Fruit fly (Drosophila melanogaster): ENCODE results near the gene CG34136.

Gene CG34136

DNA sequence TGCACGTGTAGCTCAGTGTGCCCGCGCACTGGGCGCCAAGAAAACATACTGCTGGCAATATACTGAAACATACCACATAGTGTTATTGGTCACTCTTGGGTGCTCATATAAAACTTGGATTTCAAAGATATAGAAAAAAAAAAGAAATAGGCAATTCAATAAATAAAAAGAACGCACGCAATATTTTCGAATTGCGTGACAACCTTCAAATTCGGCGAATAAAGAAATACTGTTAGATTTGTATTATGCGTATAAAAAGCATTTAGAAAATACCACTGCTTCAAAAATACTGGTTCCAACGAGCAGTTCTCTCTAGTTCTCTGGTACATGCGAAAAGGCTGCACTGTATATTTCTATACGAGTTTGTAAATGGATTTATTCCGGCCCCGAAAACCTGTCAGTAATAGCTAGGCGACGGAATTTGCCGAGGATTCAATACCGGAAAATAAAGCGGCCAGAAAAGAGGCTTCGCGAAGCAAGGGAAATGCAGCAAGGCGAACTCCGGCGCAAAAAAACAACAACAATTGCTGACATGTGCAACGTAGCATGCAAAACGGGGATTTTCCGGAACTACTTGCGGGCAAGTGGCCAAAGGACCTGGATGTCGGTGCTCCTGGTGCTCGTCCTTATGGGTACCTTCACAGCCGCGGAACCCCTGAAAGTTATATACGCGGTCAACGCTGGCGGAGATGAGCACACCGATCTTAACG is 5.8 kb downstream of the CG34136 start, which contains the start of gene CG9257:
Gene CG9257, plus strand, starts transcription at position 345 of the 710 bp plus-strand sequence.
- TF ChIP-seq tai (GFP tag; optimal IDR thresholded peaks at IDR 0.05) (peak; percentile 57), usp (GFP tag; optimal IDR thresholded peaks at IDR 0.05) (no peak), Hnf4 (GFP tag; optimal IDR thresholded peaks at IDR 0.05) (peak; percentile 24), Myc (optimal IDR thresholded peaks at IDR 0.05) (peak; percentile 21), Hr78 (GFP tag; optimal IDR thresholded peaks at IDR 0.05) (no peak), N (GFP tag; optimal IDR thresholded peaks at IDR 0.05) (no peak), ey (GFP tag; optimal IDR thresholded peaks at IDR 0.05) (peak; percentile 13), foxo (GFP tag; optimal IDR thresholded peaks at IDR 0.05) (peak in 1 of 2 experiments; percentile 38), sv (GFP tag; optimal IDR thresholded peaks at IDR 0.05) (no peak), jim (GFP tag; optimal IDR thresholded peaks at IDR 0.05) (no peak), Mio (GFP tag; optimal IDR thresholded peaks at IDR 0.05) (no peak), fru (GFP tag; optimal IDR thresholded peaks at IDR 0.05) (no peak), dl (GFP tag; optimal IDR thresholded peaks at IDR 0.05; ENCODE audit: insufficient read depth in 1 of 2, partially characterized antibody in 2 of 2) (no peak), h (GFP tag; optimal IDR thresholded peaks at IDR 0.05) (no peak), Sp1 (GFP tag; optimal IDR thresholded peaks at IDR 0.05) (no peak), rgr (GFP tag; optimal IDR thresholded peaks at IDR 0.05) (no peak), OdsH (GFP tag; optimal IDR thresholded peaks at IDR 0.05) (peak; percentile 6), woc (GFP tag; optimal IDR thresholded peaks at IDR 0.05) (peak; percentile 40), br (GFP tag; optimal IDR thresholded peaks at IDR 0.05) (no peak), CG32264 (GFP tag; optimal IDR thresholded peaks at IDR 0.05) (no peak), GATAd (GFP tag; optimal IDR thresholded peaks at IDR 0.05) (no peak), Rel (GFP tag; optimal IDR thresholded peaks at IDR 0.05) (no peak), Rel (tag; optimal IDR thresholded peaks at IDR 0.05) (peak; percentile 81), HLH106 (tag; optimal IDR thresholded peaks at IDR 0.05) (no peak), brk (GFP tag; optimal IDR thresholded peaks at IDR 0.05) (peak; percentile 27)

DNA sequence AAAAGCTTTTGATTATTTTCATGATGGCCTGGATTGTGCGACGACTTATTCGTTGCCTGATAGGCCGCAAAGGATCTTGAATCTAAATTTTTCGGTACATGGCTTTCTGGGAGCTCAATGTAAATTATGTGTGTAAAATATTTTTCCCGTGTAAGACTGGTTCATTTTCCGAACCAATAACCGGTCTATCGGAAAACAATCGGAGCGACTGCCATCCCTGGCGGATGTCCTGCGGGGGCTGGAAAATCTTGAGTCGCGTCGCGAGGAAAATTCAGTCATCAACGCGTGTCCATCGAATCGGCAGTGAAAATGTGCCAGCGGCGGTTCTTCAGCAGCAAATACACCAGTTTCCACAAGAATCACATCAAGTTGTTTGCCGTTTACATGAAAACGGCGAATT is 7.6 kb downstream of the CG34136 start, which contains the start of the genes CG46307 and Nhe2:
Gene CG46307, plus strand, starts transcription at position 243 of the 400 bp plus-strand sequence.
Gene Nhe2, plus strand, starts transcription at position 243 of the 400 bp plus-strand sequence.
- TF ChIP-seq ey (GFP tag; optimal IDR thresholded peaks at IDR 0.05): no peak
- TF ChIP-seq sv (GFP tag; optimal IDR thresholded peaks at IDR 0.05): no peak
- no peak for TF ChIP-seq usp (GFP tag; optimal IDR thresholded peaks at IDR 0.05)
- TF ChIP-seq lola (GFP tag; optimal IDR thresholded peaks at IDR 0.05): no peak
- no peak for TF ChIP-seq Rel (GFP tag; optimal IDR thresholded peaks at IDR 0.05)
- no peak for TF ChIP-seq Rel (tag; optimal IDR thresholded peaks at IDR 0.05)
- no peak for TF ChIP-seq Dif (GFP tag; optimal IDR thresholded peaks at IDR 0.05; ENCODE audit: partially characterized antibody)
- TF ChIP-seq tai (GFP tag; optimal IDR thresholded peaks at IDR 0.05): no peak
- no peak for TF ChIP-seq Hr83 (GFP tag; optimal IDR thresholded peaks at IDR 0.05; ENCODE audit: poor library complexity, severe bottlenecking)
- no peak for TF ChIP-seq Hr78 (GFP tag; optimal IDR thresholded peaks at IDR 0.05)
- no peak for TF ChIP-seq br (GFP tag; optimal IDR thresholded peaks at IDR 0.05)
- no peak for TF ChIP-seq Vsx2 (GFP tag; optimal IDR thresholded peaks at IDR 0.05; ENCODE audit: partially characterized antibody)
- no peak for TF ChIP-seq CrebA (GFP tag; optimal IDR thresholded peaks at IDR 0.05; ENCODE audit: borderline replicate concordance)
- no peak for TF ChIP-seq HLH106 (tag; optimal IDR thresholded peaks at IDR 0.05)
- TF ChIP-seq Sp1 (GFP tag; optimal IDR thresholded peaks at IDR 0.05): no peak
- no peak for TF ChIP-seq fru (GFP tag; optimal IDR thresholded peaks at IDR 0.05)
- TF ChIP-seq woc (GFP tag; optimal IDR thresholded peaks at IDR 0.05): no peak
- TF ChIP-seq Dfd (GFP tag; optimal IDR thresholded peaks at IDR 0.05): no peak
- TF ChIP-seq brk (GFP tag; optimal IDR thresholded peaks at IDR 0.05): no peak
- no peak for TF ChIP-seq jim (GFP tag; optimal IDR thresholded peaks at IDR 0.05)

DNA sequence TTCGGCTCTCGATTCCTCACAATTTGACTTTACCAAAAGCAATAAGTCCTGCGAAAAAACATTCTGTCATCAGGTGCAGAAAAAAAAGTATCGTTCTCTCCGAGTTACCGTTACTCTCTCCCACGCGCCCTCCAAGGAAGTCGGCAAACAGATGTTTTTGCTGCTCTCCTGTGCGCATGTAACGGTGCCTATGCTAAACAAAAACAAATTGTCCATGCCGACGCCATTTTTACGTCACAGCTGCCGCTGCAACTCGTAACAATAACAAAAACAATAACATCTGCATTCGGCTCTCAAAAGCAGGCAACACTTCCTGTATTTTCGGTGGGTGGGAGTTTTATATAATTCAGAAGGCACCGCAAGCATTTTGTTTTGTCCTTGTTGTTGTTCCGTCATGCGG is 8.4 kb downstream of the CG34136 start:
- TF ChIP-seq N (GFP tag; optimal IDR thresholded peaks at IDR 0.05) (no peak), Dfd (GFP tag; optimal IDR thresholded peaks at IDR 0.05) (no peak), dmrt93B (GFP tag; optimal IDR thresholded peaks at IDR 0.05) (no peak), tai (GFP tag; optimal IDR thresholded peaks at IDR 0.05) (no peak), brk (GFP tag; optimal IDR thresholded peaks at IDR 0.05) (no peak), Abd-B (GFP tag; optimal IDR thresholded peaks at IDR 0.05) (no peak), Hr78 (GFP tag; optimal IDR thresholded peaks at IDR 0.05) (no peak), CG32264 (GFP tag; optimal IDR thresholded peaks at IDR 0.05) (no peak), Rel (GFP tag; optimal IDR thresholded peaks at IDR 0.05) (no peak), Rel (tag; optimal IDR thresholded peaks at IDR 0.05) (no peak)
